Fruit fly (Drosophila melanogaster) whole organism, pupa: ENCODE measurements around the gene Glys.

Experiments used
- CG13204 ChIP-seq: fragments of 200-800 bp; sonication (Bioruptor generic); optimal IDR thresholded peaks from 2 replicates; lab custom pipeline; 2018; ENCODE audit warnings: missing biosample characterization, mild to moderate bottlenecking, missing genetic modification characterization, moderate library complexity
- CG14655 ChIP-seq: fragments of 200-800 bp; sonication (Bioruptor generic); optimal IDR thresholded peaks from 3 replicates; lab custom pipeline; 2017; ENCODE audit warnings: mild to moderate bottlenecking, missing biosample characterization, missing genetic modification reagents, missing genetic modification characterization
- CG15710 ChIP-seq: fragments of 200-800 bp; sonication (Bioruptor generic); optimal IDR thresholded peaks from 2 replicates; lab custom pipeline; 2018; ENCODE audit warnings: missing biosample characterization, mild to moderate bottlenecking, missing genetic modification characterization, moderate library complexity
- CG4496 ChIP-seq: fragments of 200-800 bp; sonication (Bioruptor generic); IDR thresholded peaks from 3 replicates; pipeline ENCODE4 v1.3.6; 2022; ENCODE audit warnings: missing biosample characterization, missing genetic modification characterization
- D1 ChIP-seq: fragments of 200-800 bp; sonication (Bioruptor generic); optimal IDR thresholded peaks from 2 replicates; lab custom pipeline; 2018; ENCODE audit warnings: missing biosample characterization, mild to moderate bottlenecking, missing genetic modification characterization, moderate library complexity
- Pif1B ChIP-seq: fragments of 200-800 bp; sonication (Bioruptor generic); optimal IDR thresholded peaks from 3 replicates; lab custom pipeline; 2016; ENCODE audit warnings: missing biosample characterization, missing genetic modification characterization
- fd96Ca ChIP-seq: fragments of 200-800 bp; sonication (Bioruptor generic); IDR thresholded peaks from 3 replicates; pipeline ENCODE4 v1.3.6; 2022; ENCODE audit warnings: missing biosample characterization, missing genetic modification characterization
- gl ChIP-seq: fragments of 200-800 bp; sonication (Bioruptor generic); optimal IDR thresholded peaks from 2 replicates; lab custom pipeline; 2018; ENCODE audit warnings: missing biosample characterization, mild to moderate bottlenecking, missing genetic modification characterization

- no peak for TF ChIP-seq gl (tag; lab: Kevin White, UChicago)
- no peak for TF ChIP-seq Pif1B (GFP tag; lab: Kevin White, UChicago)
- no peak for TF ChIP-seq D1 (tag; lab: Kevin White, UChicago)
- TF ChIP-seq fd96Ca = 0 out of 3 replicates have a peak, but pooled peaks have one; percentile 36
- TF ChIP-seq CG15710 (tag; lab: Kevin White, UChicago) = peak; percentile 13
- peak; percentile 38 for TF ChIP-seq CG14655 (GFP tag; lab: Kevin White, UChicago)
- no peak for TF ChIP-seq CG13204 (GFP tag; lab: Kevin White, UChicago)
- peak; percentile 58; the same call in 2 of the 3 replicates for TF ChIP-seq CG4496
Observed at dm6 chr3R:15110135-15110534, 37.2 kb downstream of the Glys start.
